Worm (Caenorhabditis elegans) whole organism, L2 larva: Measurements from ENCODE around the gene cpsf-3.

Experiments used
- R02D3.7 ChIP-seq: fragments of 150-350 bp; optimal IDR thresholded peaks from 2 replicates; lab custom pipeline; 2014; ENCODE audit warnings: missing biosample characterization, missing genetic modification characterization
- ama-1 ChIP-seq: fragments of 150-350 bp; optimal IDR thresholded peaks from 2 replicates; lab custom pipeline; 2018; ENCODE audit warnings: inconsistent platforms
- dmd-4 ChIP-seq: sonication (generic microtip); optimal IDR thresholded peaks from 2 replicates; lab custom pipeline; 2017; ENCODE audit warnings: missing biosample characterization, missing genetic modification characterization
- lin-39 ChIP-seq: fragments of 150-350 bp; optimal IDR thresholded peaks from 2 replicates; lab custom pipeline; 2014; ENCODE audit warnings: missing biosample characterization, missing genetic modification reagents, missing genetic modification characterization
- unc-55 ChIP-seq: fragments of 150-350 bp; sonication (generic microtip); optimal IDR thresholded peaks from 3 replicates; lab custom pipeline; 2014; ENCODE audit warnings: missing biosample characterization, missing genetic modification reagents, missing genetic modification characterization
- ztf-11 ChIP-seq: sonication (generic microtip); optimal IDR thresholded peaks from 2 replicates; lab custom pipeline; 2017; ENCODE audit warnings: missing biosample characterization, missing genetic modification characterization

ce11 chrIV:13261778-13262177, 20.9 kb downstream of the cpsf-3 start:
- TF ChIP-seq unc-55 (GFP tag; lab: Kevin White, UChicago) (no peak), ztf-11 (no peak), lin-39 (tag; lab: Kevin White, UChicago) (no peak), ama-1 (lab: Kevin White, UChicago) (no peak), R02D3.7 (tag; lab: Kevin White, UChicago) (no peak), dmd-4 (tag; lab: Kevin White, UChicago) (no peak)
